Worm (Caenorhabditis elegans): ENCODE measurements around the gene daf-19.

The daf-19 gene

DNA sequence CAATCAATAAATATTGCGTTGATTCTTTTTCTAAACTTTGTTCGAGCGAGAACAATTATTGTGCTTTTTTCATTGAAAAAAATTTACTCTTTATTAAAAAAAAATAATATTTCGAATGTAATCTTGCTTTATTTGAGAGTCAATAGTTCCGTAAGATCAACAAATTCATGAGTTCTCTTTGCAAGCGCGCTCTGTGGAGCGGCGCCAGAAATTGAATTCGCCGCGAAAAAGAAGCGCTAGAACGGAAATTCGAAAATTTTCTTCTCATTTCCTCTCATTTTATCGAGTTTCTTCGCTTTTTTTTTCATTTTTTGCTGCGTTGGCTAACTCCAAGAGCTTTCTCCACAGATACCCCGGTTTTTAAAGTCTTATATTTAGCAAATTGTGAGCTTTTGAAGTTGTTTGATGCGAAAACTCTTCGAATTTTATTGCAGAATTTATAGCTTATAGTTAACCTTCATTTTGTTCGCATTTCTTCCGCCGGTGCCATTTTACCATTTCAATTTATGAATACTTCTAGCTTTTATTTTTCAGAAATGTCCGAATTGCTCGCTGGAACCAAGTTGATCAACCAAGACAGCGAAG is 28.0 kb upstream of the daf-19 start, which contains the start of gene R05H5.3 (continued):
- TF ChIP-seq ceh-58 (GFP tag; IDR thresholded peaks at IDR 0.05) (no peak), pbrm-1 (GFP tag; IDR thresholded peaks at IDR 0.05) (no peak), tbp1 (GFP tag; optimal IDR thresholded peaks at IDR 0.05) (peak; percentile 57), ztf-22 (GFP tag; optimal IDR thresholded peaks at IDR 0.05) (no peak), hsf-1 (GFP tag; IDR thresholded peaks at IDR 0.05) (peak; percentile 55; the same call in 1 of the 2 replicates), mcd-1 (GFP tag; IDR thresholded peaks at IDR 0.05) (peak; percentile 90), nhr-27 (tag; optimal IDR thresholded peaks at IDR 0.05) (no peak), cebp-2 (GFP tag; IDR thresholded peaks at IDR 0.05) (no peak), zfh-2 (GFP tag; conservative IDR thresholded peaks at IDR 0.05) (no peak), C17E4.6 (GFP tag; IDR thresholded peaks at IDR 0.05) (peak; percentile 69; the same call in 1 of the 2 replicates), ztf-25 (GFP tag; IDR thresholded peaks at IDR 0.05) (peak; percentile 65; the same call in 1 of the 2 replicates), Y53G8AR.9 (GFP tag; conservative IDR thresholded peaks at IDR 0.05) (no peak), snpc-4 (GFP tag; optimal IDR thresholded peaks at IDR 0.05) (peak; percentile 37), snpc-4 (tag; optimal IDR thresholded peaks at IDR 0.05) (no peak), efl-1 (GFP tag; optimal IDR thresholded peaks at IDR 0.05) (peak; percentile 96), ztf-28 (GFP tag; IDR thresholded peaks at IDR 0.05) (no peak; the same call in none of the 2 replicates), nfya-2 (GFP tag; IDR thresholded peaks at IDR 0.05) (no peak), ccch-3 (GFP tag; optimal IDR thresholded peaks at IDR 0.05) (no peak), zim-3 (tag; optimal IDR thresholded peaks at IDR 0.05) (no peak), F22D6.2 (tag; optimal IDR thresholded peaks at IDR 0.05) (no peak), bed-1 (GFP tag; IDR thresholded peaks at IDR 0.05) (no peak), hlh-12 (tag; optimal IDR thresholded peaks at IDR 0.05) (no peak), die-1 (tag; optimal IDR thresholded peaks at IDR 0.05) (no peak), egl-18 (GFP tag; IDR thresholded peaks at IDR 0.05) (no peak), B0035.1 (tag; optimal IDR thresholded peaks at IDR 0.05) (no peak), ztf-26 (tag; optimal IDR thresholded peaks at IDR 0.05) (no peak), ztf-6 (GFP tag; IDR thresholded peaks at IDR 0.05) (0 out of 2 replicates have a peak, but pooled peaks have one; percentile 36), C06A6.2 (GFP tag; conservative IDR thresholded peaks at IDR 0.05) (no peak), ceh-91 (GFP tag; IDR thresholded peaks at IDR 0.05) (peak; percentile 94), egl-44 (GFP tag; IDR thresholded peaks at IDR 0.05) (no peak), B0261.1 (tag; optimal IDR thresholded peaks at IDR 0.05) (no peak), F57C9.4 (tag; optimal IDR thresholded peaks at IDR 0.05) (no peak), ceh-40 (GFP tag; IDR thresholded peaks at IDR 0.05) (no peak), chd-7 (tag; optimal IDR thresholded peaks at IDR 0.05) (no peak), F55B11.4 (tag; optimal IDR thresholded peaks at IDR 0.05; ENCODE audit: borderline replicate concordance, insufficient read depth) (no peak), T26A5.8 (tag; optimal IDR thresholded peaks at IDR 0.05) (no peak), F37B4.10 (GFP tag; IDR thresholded peaks at IDR 0.05) (no peak), lsl-1 (GFP tag; optimal IDR thresholded peaks at IDR 0.05) (peak; percentile 80), nhr-80 (tag; optimal IDR thresholded peaks at IDR 0.05) (peak; percentile 24), ekl-4 (GFP tag; IDR thresholded peaks at IDR 0.05) (peak; percentile 31; the same call in 1 of the 2 replicates), F39B2.1 (GFP tag; IDR thresholded peaks at IDR 0.05) (no peak), F10E7.11 (tag; optimal IDR thresholded peaks at IDR 0.05) (no peak), F23B12.7 (tag; optimal IDR thresholded peaks at IDR 0.05; ENCODE audit: insufficient read depth) (peak; percentile 79), nhr-90 (tag; optimal IDR thresholded peaks at IDR 0.05) (no peak), B0019.2 (GFP tag; conservative IDR thresholded peaks at IDR 0.05) (peak; percentile 90), Y53F4B.3 (GFP tag; IDR thresholded peaks at IDR 0.05) (no peak), K12H6.12 (tag; optimal IDR thresholded peaks at IDR 0.05) (no peak), bed-2 (GFP tag; IDR thresholded peaks at IDR 0.05) (peak; percentile 50; the same call in 1 of the 2 replicates), hrde-1 (tag; optimal IDR thresholded peaks at IDR 0.05; ENCODE audit: borderline replicate concordance) (no peak)

All from whole organism, young adult.